Worm (Caenorhabditis elegans) whole organism, L2 larva: ENCODE results near the gene F13D11.4.

Experiments
- C34F6.9 ChIP-seq: fragments of 150-350 bp; optimal IDR thresholded peaks from 2 replicates; lab custom pipeline; 2014; ENCODE audit warnings: missing biosample characterization, missing genetic modification characterization
- ama-1 ChIP-seq: fragments of 150-350 bp; optimal IDR thresholded peaks from 2 replicates; lab custom pipeline; 2018; ENCODE audit warnings: inconsistent platforms
- egl-27 ChIP-seq: sonication (generic microtip); optimal IDR thresholded peaks from 3 replicates; lab custom pipeline; 2017; ENCODE audit warnings: missing biosample characterization, missing genetic modification reagents, missing genetic modification characterization
- elt-1 ChIP-seq: fragments of 150-350 bp; optimal IDR thresholded peaks from 2 replicates; lab custom pipeline; 2014; ENCODE audit warnings: missing biosample characterization, missing genetic modification characterization
- elt-3 ChIP-seq: sonication (generic microtip); optimal IDR thresholded peaks from 2 replicates; lab custom pipeline; 2017; ENCODE audit warnings: missing biosample characterization, missing genetic modification characterization
- lin-11 ChIP-seq: fragments of 150-350 bp; sonication (generic microtip); optimal IDR thresholded peaks from 2 replicates; lab custom pipeline; 2014; ENCODE audit warnings: missing biosample characterization, missing genetic modification characterization, inconsistent platforms, mixed read lengths
- lin-39 ChIP-seq: fragments of 150-350 bp; optimal IDR thresholded peaks from 2 replicates; lab custom pipeline; 2014; ENCODE audit warnings: missing biosample characterization, missing genetic modification reagents, missing genetic modification characterization
- nhr-77 ChIP-seq: fragments of 150-350 bp; optimal IDR thresholded peaks from 2 replicates; lab custom pipeline; 2014; ENCODE audit warnings: missing biosample characterization, missing genetic modification characterization
- skn-1 ChIP-seq: sonication (generic microtip); optimal IDR thresholded peaks from 2 replicates; lab custom pipeline; 2017; ENCODE audit warnings: missing biosample characterization, missing genetic modification characterization
- unc-39 ChIP-seq: fragments of 150-350 bp; optimal IDR thresholded peaks from 2 replicates; lab custom pipeline; 2014; ENCODE audit warnings: missing biosample characterization, missing genetic modification characterization
- unc-62 ChIP-seq: fragments of 150-350 bp; optimal IDR thresholded peaks from 2 replicates; lab custom pipeline; 2014; ENCODE audit warnings: missing biosample characterization, missing genetic modification reagents, missing genetic modification characterization
- ztf-4 ChIP-seq: fragments of 150-350 bp; optimal IDR thresholded peaks from 2 replicates; lab custom pipeline; 2014; ENCODE audit warnings: missing biosample characterization, missing genetic modification characterization

- peak; percentile 99 for TF ChIP-seq egl-27 (tag; lab: Kevin White, UChicago)
- TF ChIP-seq lin-39 (tag; lab: Kevin White, UChicago): peak; percentile 88
- TF ChIP-seq unc-39 (tag; lab: Kevin White, UChicago): peak; percentile 34
- TF ChIP-seq ztf-4 (tag; lab: Kevin White, UChicago): peak; percentile 99
- TF ChIP-seq C34F6.9 (tag; lab: Kevin White, UChicago): peak; percentile 99
- peak; percentile 74 for TF ChIP-seq skn-1 (tag; lab: Kevin White, UChicago)
- no peak for TF ChIP-seq elt-3 (tag; lab: Kevin White, UChicago)
- peak; percentile 99 for TF ChIP-seq lin-11 (tag; lab: Kevin White, UChicago)
- TF ChIP-seq unc-62 (GFP tag; lab: Kevin White, UChicago): peak; percentile 95
- TF ChIP-seq elt-1 (tag; lab: Kevin White, UChicago): peak; percentile 78
- peak; percentile 61 for TF ChIP-seq ama-1 (lab: Kevin White, UChicago)
- peak; percentile 86 for TF ChIP-seq nhr-77 (tag; lab: Kevin White, UChicago)
Observed at ce11 chrX:5841060-5841642, 6.5 kb upstream of the F13D11.4 start, which contains the start of gene puf-9.
